Worm (Caenorhabditis elegans): ENCODE data around the gene fbxa-210.

DNA sequence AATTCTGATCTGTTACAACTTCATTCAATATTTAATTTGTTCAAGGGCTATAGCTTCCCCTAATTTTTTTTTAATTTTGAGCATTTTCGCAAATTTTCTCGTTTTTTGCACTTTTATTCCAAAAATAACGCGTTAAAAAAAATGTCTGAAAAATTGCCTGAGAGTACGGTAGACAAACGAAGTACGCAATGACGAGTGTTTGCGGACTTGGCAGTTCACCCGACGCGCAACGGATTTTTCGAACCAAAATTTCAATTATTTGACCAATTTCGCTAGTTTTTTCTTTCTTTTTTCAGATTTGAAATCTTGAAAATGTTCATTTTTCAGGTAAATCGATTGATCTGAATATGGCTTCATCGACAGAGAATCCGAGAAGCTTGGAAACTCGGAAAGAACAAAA, 2.0 kb downstream of the fbxa-210 start, which contains the start of gene fbxa-211:
- no peak for TF ChIP-seq zag-1 (tag; optimal IDR thresholded peaks at IDR 0.05)
- TF ChIP-seq egl-43 (GFP tag; IDR thresholded peaks at IDR 0.05) = no peak
- no peak for TF ChIP-seq skn-1 (tag; optimal IDR thresholded peaks at IDR 0.05)
